Fruit fly (Drosophila melanogaster) whole organism, prepupa: ENCODE measurements around the gene beta-PheRS.

Experiments
- Blimp-1 ChIP-seq: fragments of 200-800 bp; sonication (Bioruptor generic); optimal IDR thresholded peaks from 3 replicates; lab custom pipeline; 2017; ENCODE audit warnings: missing biosample characterization, missing genetic modification characterization, mild to moderate bottlenecking, moderate library complexity, missing genetic modification reagents
- CG10669 ChIP-seq: fragments of 200-800 bp; sonication (Bioruptor generic); optimal IDR thresholded peaks from 3 replicates; lab custom pipeline; 2018; ENCODE audit warnings: missing biosample characterization, mild to moderate bottlenecking, missing genetic modification characterization, moderate library complexity
- CG11294 ChIP-seq: fragments of 200-800 bp; sonication (Bioruptor generic); IDR thresholded peaks from 2 replicates; pipeline ENCODE4 v1.3.6; 2022; ENCODE audit warnings: missing biosample characterization, missing genetic modification characterization
- CG15336 ChIP-seq: fragments of 200-800 bp; sonication (Bioruptor generic); IDR thresholded peaks from 2 replicates; pipeline ENCODE4 v1.3.6; 2022; ENCODE audit warnings: missing biosample characterization, missing genetic modification characterization
- CG3032 ChIP-seq: fragments of 200-800 bp; optimal IDR thresholded peaks from 2 replicates; lab custom pipeline; 2019; ENCODE audit warnings: missing biosample characterization, mild to moderate bottlenecking, missing genetic modification characterization, moderate library complexity
- CG34406 ChIP-seq: fragments of 200-800 bp; sonication (Bioruptor generic); optimal IDR thresholded peaks from 3 replicates; lab custom pipeline; 2016; ENCODE audit warnings: missing biosample characterization, missing genetic modification characterization
- CG3919 ChIP-seq: fragments of 200-800 bp; sonication (Bioruptor generic); optimal IDR thresholded peaks from 3 replicates; lab custom pipeline; 2016; ENCODE audit warnings: missing biosample characterization, missing genetic modification characterization
- CG6163 ChIP-seq: fragments of 200-800 bp; sonication (Bioruptor generic); IDR thresholded peaks from 3 replicates; pipeline ENCODE4 v1.3.6; 2022; ENCODE audit warnings: missing biosample characterization, missing genetic modification characterization
- CG6854 ChIP-seq: fragments of 200-800 bp; sonication (Bioruptor generic); optimal IDR thresholded peaks from 2 replicates; lab custom pipeline; 2017; ENCODE audit warnings: missing biosample characterization, mild to moderate bottlenecking, missing genetic modification characterization
- CG7368 ChIP-seq: fragments of 200-800 bp; sonication (Bioruptor generic); optimal IDR thresholded peaks from 3 replicates; lab custom pipeline; 2016; ENCODE audit warnings: missing biosample characterization, missing genetic modification characterization
- CG8319 ChIP-seq: fragments of 200-800 bp; sonication (Bioruptor generic); optimal IDR thresholded peaks from 3 replicates; lab custom pipeline; 2016; ENCODE audit warnings: missing biosample characterization, missing genetic modification characterization
- Eip78C ChIP-seq: fragments of 200-800 bp; sonication (Bioruptor generic); peaks from one replicate; lab custom pipeline; 2016; ENCODE audit warnings: missing biosample characterization, missing genetic modification characterization
- Ets21C ChIP-seq: fragments of 200-800 bp; sonication (Bioruptor generic); optimal IDR thresholded peaks from 3 replicates; lab custom pipeline; 2016; ENCODE audit warnings: missing biosample characterization, missing genetic modification characterization
- Ets96B ChIP-seq: fragments of 200-800 bp; optimal IDR thresholded peaks from 2 replicates; lab custom pipeline; 2019; ENCODE audit warnings: missing biosample characterization, mild to moderate bottlenecking, missing genetic modification characterization, moderate library complexity
- Gug ChIP-seq: fragments of 200-800 bp; sonication (Bioruptor generic); IDR thresholded peaks from 2 replicates; pipeline ENCODE4 v1.3.6; 2022; ENCODE audit warnings: missing biosample characterization, missing genetic modification characterization
- Hr39 ChIP-seq: fragments of 200-800 bp; sonication (Bioruptor generic); optimal IDR thresholded peaks from 2 replicates; lab custom pipeline; 2016; ENCODE audit warnings: missing biosample characterization, missing genetic modification characterization
- Hr4 ChIP-seq: fragments of 200-800 bp; sonication (Bioruptor generic); optimal IDR thresholded peaks from 3 replicates; lab custom pipeline; 2016; ENCODE audit warnings: missing biosample characterization, missing genetic modification characterization
- Lpt ChIP-seq: fragments of 200-800 bp; sonication (Bioruptor generic); optimal IDR thresholded peaks from 3 replicates; lab custom pipeline; 2016; ENCODE audit warnings: missing biosample characterization, missing genetic modification characterization
- Met ChIP-seq: fragments of 200-800 bp; sonication (Bioruptor generic); optimal IDR thresholded peaks from 3 replicates; lab custom pipeline; 2016; ENCODE audit warnings: missing biosample characterization, missing genetic modification characterization
- Smox ChIP-seq: fragments of 200-800 bp; sonication (Bioruptor generic); optimal IDR thresholded peaks from 3 replicates; lab custom pipeline; 2016; ENCODE audit warnings: missing biosample characterization, missing genetic modification characterization
- Sox102F ChIP-seq: fragments of 200-800 bp; sonication (Bioruptor generic); optimal IDR thresholded peaks from 2 replicates; lab custom pipeline; 2016; ENCODE audit warnings: missing biosample characterization, mild to moderate bottlenecking, missing genetic modification characterization
- Sox15 ChIP-seq: fragments of 200-800 bp; sonication (Bioruptor generic); optimal IDR thresholded peaks from 3 replicates; lab custom pipeline; 2016; ENCODE audit warnings: missing biosample characterization, missing genetic modification characterization
- dac ChIP-seq: fragments of 200-800 bp; sonication (Bioruptor generic); optimal IDR thresholded peaks from 2 replicates; lab custom pipeline; 2017; ENCODE audit warnings: missing biosample characterization, mild to moderate bottlenecking, missing genetic modification characterization
- dsx ChIP-seq: fragments of 200-800 bp; optimal IDR thresholded peaks from 3 replicates; lab custom pipeline; 2019; ENCODE audit warnings: missing biosample characterization, mild to moderate bottlenecking, missing genetic modification characterization, moderate library complexity; ENCODE audit not compliant: poor library complexity, severe bottlenecking
- eg ChIP-seq: fragments of 200-800 bp; sonication (Bioruptor generic); IDR thresholded peaks from 3 replicates; pipeline ENCODE4 v1.3.6; 2022; ENCODE audit warnings: missing biosample characterization, missing genetic modification characterization
- fd59A ChIP-seq: fragments of 200-800 bp; sonication (Bioruptor generic); optimal IDR thresholded peaks from 2 replicates; lab custom pipeline; 2017; ENCODE audit warnings: missing biosample characterization, mild to moderate bottlenecking, missing genetic modification characterization, missing genetic modification reagents
- fkh ChIP-seq: fragments of 200-800 bp; sonication (Bioruptor generic); optimal IDR thresholded peaks from 3 replicates; lab custom pipeline; 2017; ENCODE audit warnings: missing biosample characterization, mild to moderate bottlenecking, missing genetic modification characterization, moderate library complexity
- lz ChIP-seq: fragments of 200-800 bp; sonication (Bioruptor generic); optimal IDR thresholded peaks from 3 replicates; lab custom pipeline; 2016; ENCODE audit warnings: missing biosample characterization, missing genetic modification characterization
- net ChIP-seq: fragments of 200-800 bp; sonication (Bioruptor generic); optimal IDR thresholded peaks from 3 replicates; lab custom pipeline; 2016; ENCODE audit warnings: missing biosample characterization, missing genetic modification characterization
- salr ChIP-seq, 2 experiments: fragments of 200-800 bp; sonication (Bioruptor generic); optimal IDR thresholded peaks; 3 replicates each; lab custom pipeline; 2016 to 2018; ENCODE audit warnings: missing biosample characterization in 2 of 2, missing genetic modification characterization in 2 of 2, mild to moderate bottlenecking in 1 of 2
- ss ChIP-seq, 2 experiments: fragments of 200-800 bp; sonication (Bioruptor generic); optimal IDR thresholded peaks; 2 replicates in 1 of 2; 3 replicates in 1 of 2; lab custom pipeline; 2017 to 2018; ENCODE audit warnings: mild to moderate bottlenecking in 2 of 2, missing biosample characterization in 2 of 2, missing genetic modification characterization in 2 of 2, moderate library complexity in 1 of 2
- svp ChIP-seq: fragments of 200-800 bp; sonication (Bioruptor generic); peaks from one replicate; lab custom pipeline; 2016; ENCODE audit warnings: missing biosample characterization, missing genetic modification characterization
- vri ChIP-seq: fragments of 200-800 bp; sonication (Bioruptor generic); optimal IDR thresholded peaks from 3 replicates; lab custom pipeline; 2016; ENCODE audit warnings: missing biosample characterization, mild to moderate bottlenecking, missing genetic modification characterization

Gene beta-PheRS

dm6 chr3R:24266786-24267579, 14.5 kb upstream of the beta-PheRS start (continued):
- no peak; the same call in 1 of the 2 replicates for TF ChIP-seq CG11294 (GFP tag; lab: Robert Waterston, UW)
- TF ChIP-seq CG7368 = peak; percentile 70
- peak; percentile 63; the same call in 1 of the 2 replicates for TF ChIP-seq Gug (GFP tag; lab: Robert Waterston, UW)
- peak; percentile 21 for TF ChIP-seq Met (GFP tag; lab: Kevin White, UChicago)
- peak; percentile 44 for TF ChIP-seq Ets21C (GFP tag; lab: Kevin White, UChicago)
- TF ChIP-seq net (GFP tag; lab: Kevin White, UChicago) = peak; percentile 82
- TF ChIP-seq dsx (GFP tag; lab: Kevin White, UChicago) = peak; percentile 84
- peak; percentile 65 for TF ChIP-seq vri (GFP tag; lab: Kevin White, UChicago)
- TF ChIP-seq Ets96B (tag; lab: Kevin White, UChicago) = peak; percentile 90
- peak; percentile 88 for TF ChIP-seq CG34406
- TF ChIP-seq CG6163 = peak; percentile 69; the same call in 2 of the 3 replicates
- TF ChIP-seq Sox102F (GFP tag; lab: Kevin White, UChicago) = peak; percentile 80
- peak; percentile 74 for TF ChIP-seq lz (GFP tag; lab: Kevin White, UChicago)
- peak; percentile 88 for TF ChIP-seq CG8319 (GFP tag; lab: Kevin White, UChicago)
- TF ChIP-seq Blimp-1 (GFP tag; lab: Kevin White, UChicago) = peak; percentile 60
- peak; percentile 86 for TF ChIP-seq CG10669 (GFP tag; lab: Kevin White, UChicago)
- peak; percentile 82 for TF ChIP-seq Lpt (GFP tag; lab: Kevin White, UChicago)
- peak; percentile 84 for TF ChIP-seq CG15336 (GFP tag; lab: Robert Waterston, UW)
- TF ChIP-seq Sox15 (GFP tag; lab: Kevin White, UChicago) = peak; percentile 79
- peak; percentile 62 for TF ChIP-seq CG6854 (GFP tag; lab: Kevin White, UChicago)
- TF ChIP-seq Hr4 (GFP tag; lab: Kevin White, UChicago) = peak; percentile 87
- peak; percentile 92 to 95 for TF ChIP-seq ss (GFP tag; optimal IDR thresholded peaks at IDR 0.05; lab: Kevin White, UChicago)
- peak; percentile 53 for TF ChIP-seq dac (GFP tag; lab: Kevin White, UChicago)
- TF ChIP-seq salr (GFP tag; optimal IDR thresholded peaks at IDR 0.05; lab: Kevin White, UChicago) = peak; percentile 73 to 85
- peak; percentile 91 for TF ChIP-seq fd59A (GFP tag; lab: Kevin White, UChicago)
- peak; percentile 83 for TF ChIP-seq Smox
- peak; percentile 94 for TF ChIP-seq CG3032 (tag; lab: Kevin White, UChicago)
- TF ChIP-seq, all 60 proteins: peak for 56

- TF ChIP-seq salr (GFP tag; optimal IDR thresholded peaks at IDR 0.05; lab: Kevin White, UChicago) = no peak
- peak; percentile 69 for TF ChIP-seq Eip78C (GFP tag; lab: Kevin White, UChicago)
- no peak for TF ChIP-seq Hr39 (GFP tag; lab: Kevin White, UChicago)
- TF ChIP-seq CG11294 (GFP tag; lab: Robert Waterston, UW) = no peak
- peak; percentile 59 for TF ChIP-seq fkh (GFP tag; lab: Kevin White, UChicago)
- no peak for TF ChIP-seq Smox
- TF ChIP-seq vri (GFP tag; lab: Kevin White, UChicago) = peak; percentile 27
- 0 out of 2 replicates have a peak, but pooled peaks have one; percentile 0 for TF ChIP-seq CG15336 (GFP tag; lab: Robert Waterston, UW)
- no peak for TF ChIP-seq CG34406
- TF ChIP-seq dsx (GFP tag; lab: Kevin White, UChicago) = peak; percentile 12
- TF ChIP-seq eg = no peak
- peak; percentile 4 for TF ChIP-seq CG3919
- peak; percentile 63 for TF ChIP-seq svp (GFP tag; lab: Kevin White, UChicago)
Observed at dm6 chr3R:24264414-24265363, 12.2 kb upstream of the beta-PheRS start.
